Worm (Caenorhabditis elegans) whole organism, L4 larva: ENCODE data around the gene srh-234.

Experiments
- F49E8.2 ChIP-seq: sonication (generic microtip); optimal IDR thresholded peaks from 2 replicates; lab custom pipeline; 2016; ENCODE audit warnings: missing compliant biosample characterization, mild to moderate bottlenecking, missing genetic modification characterization, borderline replicate concordance
- R02D3.7 ChIP-seq: fragments of 150-350 bp; sonication (generic microtip); optimal IDR thresholded peaks from 3 replicates; lab custom pipeline; 2014; ENCODE audit warnings: missing biosample characterization, missing genetic modification characterization
- T26A8.4 ChIP-seq: fragments of 200-800 bp; sonication (Bioruptor generic); IDR thresholded peaks from 2 replicates; pipeline ENCODE4 v1.3.6; 2022; ENCODE audit warnings: missing genetic modification characterization, missing compliant biosample characterization
- Y105C5A.15 ChIP-seq: fragments of 200-800 bp; sonication (Bioruptor generic); IDR thresholded peaks from 2 replicates; pipeline ENCODE4 v1.3.6; 2022; ENCODE audit warnings: missing genetic modification characterization, missing compliant biosample characterization
- daf-19 ChIP-seq: fragments of 200-800 bp; sonication (Bioruptor generic); conservative IDR thresholded peaks from 2 replicates; pipeline ENCODE4 v1.3.6; 2022; ENCODE audit warnings: missing genetic modification characterization, missing compliant biosample characterization
- fkh-10 ChIP-seq: fragments of 150-350 bp; optimal IDR thresholded peaks from 2 replicates; lab custom pipeline; 2014; ENCODE audit warnings: missing biosample characterization, missing genetic modification reagents, missing genetic modification characterization
- fos-1 ChIP-seq: fragments of 150-350 bp; optimal IDR thresholded peaks from 2 replicates; lab custom pipeline; 2014; ENCODE audit warnings: missing biosample characterization, missing genetic modification characterization
- jun-1 ChIP-seq: fragments of 150-350 bp; optimal IDR thresholded peaks from 2 replicates; lab custom pipeline; 2014; ENCODE audit warnings: missing biosample characterization, missing genetic modification reagents, missing genetic modification characterization
- lin-13 ChIP-seq: fragments of 150-350 bp; optimal IDR thresholded peaks from 2 replicates; lab custom pipeline; 2014; ENCODE audit warnings: missing biosample characterization, missing genetic modification reagents, missing genetic modification characterization
- snpc-1.2 ChIP-seq: fragments of 200-800 bp; sonication (Bioruptor generic); IDR thresholded peaks from 2 replicates; pipeline ENCODE4 v1.3.6; 2022; ENCODE audit warnings: missing genetic modification reagents, missing genetic modification characterization, missing compliant biosample characterization
- unc-62 ChIP-seq, 3 experiments: fragments of 150-350 bp in 1 of 3; sonication (generic microtip); optimal IDR thresholded peaks in 2 of 3; peaks in 1 of 3; 1 replicate in 1 of 3; 2 replicates in 2 of 3; lab custom pipeline; 2014 to 2017; ENCODE audit warnings: missing biosample characterization in 3 of 3, missing genetic modification characterization in 3 of 3, missing genetic modification reagents in 3 of 3, missing genotype in 1 of 3
- zag-1 ChIP-seq: fragments of 150-350 bp; optimal IDR thresholded peaks from 2 replicates; lab custom pipeline; 2014; ENCODE audit warnings: missing biosample characterization, missing genetic modification characterization

- TF ChIP-seq daf-19 (GFP tag; lab: Robert Waterston, UW) (no peak), jun-1 (no peak), fkh-10 (GFP tag; lab: Kevin White, UChicago) (no peak), T26A8.4 (no peak), snpc-1.2 (GFP tag; lab: Robert Waterston, UW) (no peak), F49E8.2 (tag; lab: Kevin White, UChicago) (no peak), lin-13 (no peak), unc-62 (GFP tag; optimal IDR thresholded peaks at IDR 0.05 in 1 of 2; lab: Kevin White, UChicago) (no peak), unc-62 (tag; optimal IDR thresholded peaks at IDR 0.05; lab: Kevin White, UChicago) (no peak), fos-1 (tag; lab: Kevin White, UChicago) (no peak), R02D3.7 (tag; lab: Kevin White, UChicago) (no peak), zag-1 (tag; lab: Kevin White, UChicago) (no peak), Y105C5A.15 (GFP tag; lab: Robert Waterston, UW) (no peak)
Measured at ce11 chrV:7643416-7643815, 8.2 kb downstream of the srh-234 start, which contains the start of gene F07C4.11.
